Worm (Caenorhabditis elegans) whole organism, L3 larva: ENCODE data around the gene bath-13.
"Not testable (repeated sequence)": the region's sequence is repeated elsewhere in the genome, so short reads cannot be mapped to it uniquely, and the experiment has no call there.

Experiments
- R02D3.7 ChIP-seq: fragments of 150-350 bp; optimal IDR thresholded peaks from 2 replicates; lab custom pipeline; 2014; ENCODE audit warnings: missing biosample characterization, missing genetic modification characterization
- ZK546.5 ChIP-seq: sonication (generic microtip); optimal IDR thresholded peaks from 2 replicates; lab custom pipeline; 2017; ENCODE audit warnings: missing biosample characterization, missing genetic modification characterization
- ama-1 ChIP-seq: fragments of 150-350 bp; optimal IDR thresholded peaks from 2 replicates; lab custom pipeline; 2018
- ceh-28 ChIP-seq: fragments of 150-350 bp; optimal IDR thresholded peaks from 2 replicates; lab custom pipeline; 2014; ENCODE audit warnings: missing biosample characterization, missing genetic modification reagents, missing genetic modification characterization
- ceh-9 ChIP-seq: sonication (generic microtip); optimal IDR thresholded peaks from 2 replicates; lab custom pipeline; 2018; ENCODE audit warnings: missing biosample characterization, missing genetic modification characterization
- daf-12 ChIP-seq: fragments of 150-350 bp; optimal IDR thresholded peaks from 2 replicates; lab custom pipeline; 2014; ENCODE audit warnings: missing biosample characterization, missing genetic modification reagents, missing genetic modification characterization
- egl-27 ChIP-seq: sonication (generic microtip); optimal IDR thresholded peaks from 4 replicates; lab custom pipeline; 2017; ENCODE audit warnings: missing biosample characterization, missing genetic modification reagents, missing genetic modification characterization
- elt-1 ChIP-seq: fragments of 150-350 bp; optimal IDR thresholded peaks from 2 replicates; lab custom pipeline; 2014; ENCODE audit warnings: missing biosample characterization, missing genetic modification characterization
- elt-2 ChIP-seq: sonication (generic microtip); optimal IDR thresholded peaks from 2 replicates; lab custom pipeline; 2016; ENCODE audit warnings: missing genetic modification reagents, mild to moderate bottlenecking, missing genetic modification characterization, missing compliant biosample characterization
- fkh-10 ChIP-seq: sonication (generic microtip); optimal IDR thresholded peaks from 2 replicates; lab custom pipeline; 2017; ENCODE audit warnings: missing biosample characterization, missing genetic modification reagents, missing genetic modification characterization
- fkh-2 ChIP-seq: fragments of 150-350 bp; optimal IDR thresholded peaks from 2 replicates; lab custom pipeline; 2014; ENCODE audit warnings: missing biosample characterization, missing genetic modification reagents, missing genetic modification characterization
- fos-1 ChIP-seq: fragments of 150-350 bp; optimal IDR thresholded peaks from 2 replicates; lab custom pipeline; 2014; ENCODE audit warnings: missing biosample characterization, missing genetic modification characterization
- hmg-11 ChIP-seq: sonication (generic microtip); optimal IDR thresholded peaks from 2 replicates; lab custom pipeline; 2016; ENCODE audit warnings: missing genetic modification characterization, missing compliant biosample characterization
- jun-1 ChIP-seq: fragments of 150-350 bp; optimal IDR thresholded peaks from 2 replicates; lab custom pipeline; 2014; ENCODE audit warnings: missing biosample characterization, missing genetic modification reagents, missing genetic modification characterization
- lin-15B ChIP-seq: fragments of 150-350 bp; optimal IDR thresholded peaks from 2 replicates; lab custom pipeline; 2014; ENCODE audit warnings: missing biosample characterization, missing genetic modification characterization
- lsy-12 ChIP-seq: sonication (generic microtip); optimal IDR thresholded peaks from 2 replicates; lab custom pipeline; 2016; ENCODE audit warnings: mild to moderate bottlenecking, missing genetic modification characterization, missing compliant biosample characterization
- mdl-1 ChIP-seq: fragments of 150-350 bp; optimal IDR thresholded peaks from 2 replicates; lab custom pipeline; 2014; ENCODE audit warnings: missing biosample characterization, missing genetic modification characterization
- nfya-1 ChIP-seq: sonication (generic microtip); optimal IDR thresholded peaks from 2 replicates; lab custom pipeline; 2017; ENCODE audit warnings: missing genetic modification characterization, mild to moderate bottlenecking, missing compliant biosample characterization, antibody characterized with exemption, moderate library complexity; ENCODE audit not compliant: insufficient read depth
- nhr-11 ChIP-seq: fragments of 150-350 bp; optimal IDR thresholded peaks from 2 replicates; lab custom pipeline; 2014; ENCODE audit warnings: missing biosample characterization, missing genetic modification characterization
- nhr-23 ChIP-seq: fragments of 150-350 bp; optimal IDR thresholded peaks from 2 replicates; lab custom pipeline; 2014; ENCODE audit warnings: missing biosample characterization, missing genetic modification reagents, missing genetic modification characterization
- nhr-237 ChIP-seq: fragments of 150-350 bp; optimal IDR thresholded peaks from 2 replicates; lab custom pipeline; 2014; ENCODE audit warnings: missing biosample characterization, missing genetic modification characterization
- nhr-25 ChIP-seq: sonication (generic microtip); optimal IDR thresholded peaks from 2 replicates; lab custom pipeline; 2017; ENCODE audit warnings: missing biosample characterization, missing genetic modification characterization
- nhr-67 ChIP-seq: fragments of 150-350 bp; optimal IDR thresholded peaks from 2 replicates; lab custom pipeline; 2014; ENCODE audit warnings: missing biosample characterization, missing genetic modification characterization
- nhr-76 ChIP-seq: fragments of 150-350 bp; sonication (generic microtip); optimal IDR thresholded peaks from 5 replicates; lab custom pipeline; 2014; ENCODE audit warnings: missing biosample characterization, missing genetic modification characterization
- sea-2 ChIP-seq: fragments of 150-350 bp; sonication (generic microtip); optimal IDR thresholded peaks from 4 replicates; lab custom pipeline; 2014; ENCODE audit warnings: missing biosample characterization, missing genetic modification reagents, missing genetic modification characterization
- tbx-2 ChIP-seq: sonication (generic microtip); optimal IDR thresholded peaks from 2 replicates; lab custom pipeline; 2016; ENCODE audit warnings: mild to moderate bottlenecking, missing genetic modification characterization, missing compliant biosample characterization
- unc-39 ChIP-seq: sonication (generic microtip); optimal IDR thresholded peaks from 4 replicates; lab custom pipeline; 2017; ENCODE audit warnings: missing biosample characterization, missing genetic modification characterization
- unc-62 ChIP-seq: fragments of 150-350 bp; sonication (generic microtip); optimal IDR thresholded peaks from 4 replicates; lab custom pipeline; 2014; ENCODE audit warnings: missing biosample characterization, missing genetic modification reagents, missing genetic modification characterization
- zag-1 ChIP-seq: fragments of 150-350 bp; optimal IDR thresholded peaks from 2 replicates; lab custom pipeline; 2014; ENCODE audit warnings: missing biosample characterization, missing genetic modification characterization

The bath-13 gene

ce11 chrII:2537754-2538153 lies 15.9 kb upstream of the bath-13 start, which contains the start of gene K02F6.7:
Gene K02F6.7, minus strand, starts transcription at chrII:2537854.
- TF ChIP-seq unc-62 (GFP tag; lab: Kevin White, UChicago) = no peak
- no peak for TF ChIP-seq daf-12 (tag; lab: Kevin White, UChicago)
- no peak for TF ChIP-seq fos-1 (tag; lab: Kevin White, UChicago)
- no peak for TF ChIP-seq hmg-11

DNA sequence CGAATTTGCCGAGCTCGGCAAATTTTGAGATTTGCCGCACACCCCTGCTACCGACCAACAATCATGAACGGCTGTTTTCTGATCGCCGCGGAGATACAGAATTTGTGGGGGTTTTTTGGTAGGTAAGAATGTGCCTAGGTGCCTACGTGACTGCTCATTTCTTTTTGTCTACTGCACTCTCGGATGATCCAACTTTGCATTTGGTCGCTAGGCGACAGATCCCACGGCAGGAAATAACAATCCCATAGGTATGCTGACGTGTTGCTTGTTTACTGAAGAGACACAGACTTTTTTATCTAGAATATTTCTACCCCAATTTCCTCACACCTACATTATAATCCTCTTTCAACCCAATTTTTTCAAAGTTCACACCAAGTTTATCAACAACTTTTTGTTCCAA lies 13.1 kb upstream of the bath-13 start, which contains the start of gene K02F6.8:
Gene K02F6.8 (minus strand): TSS at position 101 of the 400 bp plus-strand sequence.
- TF ChIP-seq mdl-1; ceh-9 (tag; lab: Kevin White, UChicago); daf-12 (tag; lab: Kevin White, UChicago): not testable (repeated sequence)

DNA sequence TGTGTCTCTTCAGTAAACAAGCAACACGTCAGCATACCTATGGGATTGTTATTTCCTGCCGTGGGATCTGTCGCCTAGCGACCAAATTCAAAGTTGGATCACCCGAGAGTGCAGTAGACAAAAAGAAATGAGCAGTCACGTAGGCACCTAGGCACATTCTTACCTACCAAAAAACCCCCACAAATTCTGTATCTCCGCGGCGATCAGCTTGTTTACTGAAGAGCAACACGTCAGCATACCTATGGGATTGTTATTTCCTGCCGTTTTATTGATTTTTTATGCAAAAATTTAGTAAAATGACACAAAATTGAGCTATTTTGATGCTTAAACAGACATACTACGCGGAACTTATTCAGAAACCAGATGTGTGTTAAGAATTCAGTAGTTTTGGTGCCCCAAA lies 12.6 kb upstream of the bath-13 start, which contains the start of gene K02F6.5:
Gene K02F6.5 (plus strand): TSS at position 301 of the 400 bp plus-strand sequence.
- TF ChIP-seq nhr-237; mdl-1; nhr-67 (tag; lab: Kevin White, UChicago): not testable (repeated sequence)
- TF ChIP-seq, all 47 proteins: peak for 0; not testable (repeated sequence) for 47

DNA sequence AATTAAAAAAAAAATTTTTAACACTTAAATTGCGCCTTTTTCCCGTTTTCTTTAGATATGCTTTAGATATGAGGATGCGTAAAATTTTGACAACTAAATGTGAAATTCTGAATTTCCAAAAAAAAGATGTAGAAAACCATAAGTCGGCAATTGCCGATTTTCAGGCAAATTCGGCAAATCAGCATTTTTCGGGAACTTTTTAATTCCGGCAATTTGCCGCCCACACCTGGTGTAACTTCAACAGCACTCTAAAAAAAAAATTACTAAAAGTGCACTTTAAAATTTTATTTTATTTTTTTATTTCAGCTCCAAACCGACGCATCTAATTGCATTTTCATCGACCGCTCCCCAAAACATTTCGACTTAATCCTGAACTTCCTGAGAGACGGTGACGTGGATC lies 8.6 kb upstream of the bath-13 start, which contains the start of gene K02F6.6:
Gene K02F6.6 (plus strand): TSS at position 301 of the 400 bp plus-strand sequence.
- TF ChIP-seq ama-1 = no peak
- TF ChIP-seq mdl-1 = no peak
- TF ChIP-seq lin-15B (tag; lab: Kevin White, UChicago) = no peak
- TF ChIP-seq unc-39 = no peak
- TF ChIP-seq nhr-237 = no peak
- TF ChIP-seq elt-2 = no peak
- no peak for TF ChIP-seq lsy-12
- TF ChIP-seq jun-1 (tag; lab: Kevin White, UChicago) = no peak
- TF ChIP-seq zag-1 = no peak
- TF ChIP-seq nhr-76 (tag; lab: Kevin White, UChicago) = no peak
- no peak for TF ChIP-seq tbx-2 (tag; lab: Kevin White, UChicago)
- no peak for TF ChIP-seq nhr-67 (tag; lab: Kevin White, UChicago)
- no peak for TF ChIP-seq fkh-2 (tag; lab: Kevin White, UChicago)
- no peak for TF ChIP-seq fos-1 (tag; lab: Kevin White, UChicago)
- TF ChIP-seq elt-1 (tag; lab: Kevin White, UChicago) = no peak
- TF ChIP-seq sea-2 (GFP tag; lab: Kevin White, UChicago) = no peak
- TF ChIP-seq egl-27 (tag; lab: Kevin White, UChicago) = no peak
- TF ChIP-seq ceh-28 = no peak

DNA sequence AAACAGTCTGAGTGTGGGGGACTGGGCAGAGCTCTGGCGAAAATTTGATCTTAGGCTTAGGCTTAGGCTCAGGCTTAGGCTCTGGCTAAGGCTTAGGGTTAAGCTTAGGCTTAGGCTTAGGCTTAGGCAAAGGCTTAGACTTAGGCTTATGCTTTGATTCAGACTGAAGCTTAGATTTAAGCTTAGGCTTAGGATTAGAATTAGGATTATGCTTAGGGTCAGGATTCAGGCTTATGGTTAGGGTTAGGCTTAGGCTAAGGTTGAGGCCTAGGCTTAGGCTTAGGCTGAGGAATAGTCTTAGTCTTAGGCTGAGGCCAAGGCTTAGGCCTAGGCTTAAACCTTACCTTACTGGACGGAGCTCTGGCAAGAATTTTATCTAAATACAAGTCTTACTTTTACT lies 5.0 kb upstream of the bath-13 start:
- TF ChIP-seq ZK546.5 (tag; lab: Kevin White, UChicago) = no peak
- TF ChIP-seq hmg-11 = no peak
- no peak for TF ChIP-seq mdl-1
- TF ChIP-seq elt-1 (tag; lab: Kevin White, UChicago) = no peak
- no peak for TF ChIP-seq nhr-76 (tag; lab: Kevin White, UChicago)

- TF ChIP-seq R02D3.7 (tag; lab: Kevin White, UChicago) (no peak), nhr-23 (tag; lab: Kevin White, UChicago) (no peak), nhr-67 (tag; lab: Kevin White, UChicago) (no peak), nhr-11 (tag; lab: Kevin White, UChicago) (no peak)
Observed at ce11 chrII:2525652-2526051, 3.8 kb upstream of the bath-13 start.

DNA sequence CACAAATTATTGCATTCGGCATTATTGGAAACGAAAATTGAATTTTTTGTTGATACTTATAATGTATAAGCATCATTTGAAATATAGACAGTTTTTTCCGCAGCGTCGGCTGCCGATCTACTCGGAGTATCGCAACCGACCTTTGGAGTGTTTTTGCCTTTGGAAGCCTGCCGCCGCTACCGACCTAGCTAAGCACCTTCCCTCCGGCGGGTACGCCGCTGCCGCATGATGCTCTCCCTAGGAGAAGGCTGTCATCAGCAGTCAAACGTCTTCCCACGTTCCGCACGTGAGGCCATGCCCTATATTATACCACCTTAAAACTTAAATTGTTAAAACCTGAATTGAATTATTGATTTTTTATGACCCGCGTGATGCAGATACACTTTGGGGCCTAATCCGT lies 3.4 kb downstream of the bath-13 start:
- TF ChIP-seq nfya-1 (tag; lab: Kevin White, UChicago) = no peak
- no peak for TF ChIP-seq ZK546.5 (tag; lab: Kevin White, UChicago)
- no peak for TF ChIP-seq lin-15B (tag; lab: Kevin White, UChicago)
- TF ChIP-seq nhr-25 (tag; lab: Kevin White, UChicago) = no peak
- TF ChIP-seq nhr-237 = no peak
- no peak for TF ChIP-seq ama-1
- TF ChIP-seq tbx-2 (tag; lab: Kevin White, UChicago) = no peak
- TF ChIP-seq fkh-10 (GFP tag; lab: Kevin White, UChicago) = no peak
- no peak for TF ChIP-seq elt-2
- no peak for TF ChIP-seq ceh-9 (tag; lab: Kevin White, UChicago)
- TF ChIP-seq nhr-23 (tag; lab: Kevin White, UChicago) = no peak
